Worm (Caenorhabditis elegans): ENCODE measurements around the gene mtss-1.
A peak's percentile ranks its signal among the peaks of the same experiment; 100 is the strongest.

- TF ChIP-seq tbx-11 (GFP tag; IDR thresholded peaks at IDR 0.05), result peak; percentile 67; the same call in 1 of the 2 replicates
- TF ChIP-seq ama-1 (optimal IDR thresholded peaks at IDR 0.05), result no peak
- TF ChIP-seq aly-1 (tag; optimal IDR thresholded peaks at IDR 0.05), result peak; percentile 25
- peak; percentile 79 for TF ChIP-seq flt-1 (GFP tag; IDR thresholded peaks at IDR 0.05)
- TF ChIP-seq F13C5.2 (tag; optimal IDR thresholded peaks at IDR 0.05), result peak; percentile 92
- peak; percentile 32 for TF ChIP-seq B0310.2 (tag; optimal IDR thresholded peaks at IDR 0.05)
These were observed at the start of gene mtss-1 for ce11 chrIII:8767889-8768361.

Data from whole organism, early embryonic.